Fruit fly (Drosophila melanogaster): ENCODE results near the gene CG13014.

The CG13014 gene

dm6 chrX:16610601-16611058 lies 23.0 kb downstream of the CG13014 start, which contains the start of gene mbt (continued):
- TF ChIP-seq Asciz (GFP tag; optimal IDR thresholded peaks at IDR 0.05) = no peak
- peak; percentile 45 for TF ChIP-seq Nf-YC (tag; optimal IDR thresholded peaks at IDR 0.05)
- peak; percentile 41 for TF ChIP-seq Side (GFP tag; optimal IDR thresholded peaks at IDR 0.05)
- no peak for TF ChIP-seq CG9437 (GFP tag; optimal IDR thresholded peaks at IDR 0.05)
- no peak for TF ChIP-seq Hey (tag; optimal IDR thresholded peaks at IDR 0.05)
- no peak for TF ChIP-seq usp (GFP tag; optimal IDR thresholded peaks at IDR 0.05)
- TF ChIP-seq Abd-B (GFP tag; optimal IDR thresholded peaks at IDR 0.05) = no peak
- TF ChIP-seq fd3F (GFP tag; optimal IDR thresholded peaks at IDR 0.05) = no peak
- no peak for TF ChIP-seq CG30431 (GFP tag; optimal IDR thresholded peaks at IDR 0.05)
- no peak for TF ChIP-seq CG5180 (GFP tag; optimal IDR thresholded peaks at IDR 0.05)
- TF ChIP-seq Opbp (GFP tag; IDR thresholded peaks at IDR 0.05; ENCODE audit: partially characterized antibody) = peak; percentile 95
- TF ChIP-seq tll (GFP tag; optimal IDR thresholded peaks at IDR 0.05) = no peak
- no peak for TF ChIP-seq sd (tag; optimal IDR thresholded peaks at IDR 0.05)
- 0 out of 3 replicates have a peak, but pooled peaks have one; percentile 16 for TF ChIP-seq ken (GFP tag; IDR thresholded peaks at IDR 0.05)
- TF ChIP-seq oc (tag; optimal IDR thresholded peaks at IDR 0.05) = no peak
- no peak for TF ChIP-seq Awh (GFP tag; IDR thresholded peaks at IDR 0.05)
- no peak for TF ChIP-seq run (tag; optimal IDR thresholded peaks at IDR 0.05)
- peak; percentile 21; the same call in 1 of the 2 replicates for TF ChIP-seq CG32532 (GFP tag; IDR thresholded peaks at IDR 0.05)
- no peak for TF ChIP-seq CG17359 (tag; optimal IDR thresholded peaks at IDR 0.05)
- no peak for TF ChIP-seq Dip2 (GFP tag; IDR thresholded peaks at IDR 0.05)
- TF ChIP-seq ac (GFP tag; optimal IDR thresholded peaks at IDR 0.05) = no peak
- TF ChIP-seq CG4404 (GFP tag; IDR thresholded peaks at IDR 0.05) = no peak
- TF ChIP-seq CG7357 (GFP tag; IDR thresholded peaks at IDR 0.05) = no peak
- TF ChIP-seq scrt (GFP tag; optimal IDR thresholded peaks at IDR 0.05) = no peak
- peak; percentile 83 for TF ChIP-seq ato (GFP tag; IDR thresholded peaks at IDR 0.05; ENCODE audit: partially characterized antibody)
- peak; percentile 16 for TF ChIP-seq sug (tag; optimal IDR thresholded peaks at IDR 0.05)
- peak; percentile 16 for TF ChIP-seq CG17912 (GFP tag; optimal IDR thresholded peaks at IDR 0.05)
- TF ChIP-seq CG2116 (GFP tag; optimal IDR thresholded peaks at IDR 0.05) = peak; percentile 57
- no peak for TF ChIP-seq cad (GFP tag; optimal IDR thresholded peaks at IDR 0.05)
- peak; percentile 56; the same call in 1 of the 2 replicates for TF ChIP-seq nerfin-2 (GFP tag; IDR thresholded peaks at IDR 0.05; ENCODE audit: partially characterized antibody)
- peak; percentile 62 for TF ChIP-seq CG34376 (GFP tag; optimal IDR thresholded peaks at IDR 0.05)
- no peak for TF ChIP-seq nau (GFP tag; optimal IDR thresholded peaks at IDR 0.05)
- TF ChIP-seq Sry-β (GFP tag; optimal IDR thresholded peaks at IDR 0.05) = no peak
- TF ChIP-seq trem (tag; optimal IDR thresholded peaks at IDR 0.05) = peak; percentile 53
- TF ChIP-seq zen2 (GFP tag; IDR thresholded peaks at IDR 0.05; ENCODE audit: partially characterized antibody) = peak; percentile 86
- TF ChIP-seq HHEX (GFP tag; optimal IDR thresholded peaks at IDR 0.05) = no peak
- peak; percentile 94 for TF ChIP-seq CG9797 (GFP tag; optimal IDR thresholded peaks at IDR 0.05)
- no peak for TF ChIP-seq CG7987 (GFP tag; optimal IDR thresholded peaks at IDR 0.05)
- no peak for TF ChIP-seq gcm (GFP tag; optimal IDR thresholded peaks at IDR 0.05)
- TF ChIP-seq dysf (GFP tag; IDR thresholded peaks at IDR 0.05) = no peak
- no peak for TF ChIP-seq Dek (tag; optimal IDR thresholded peaks at IDR 0.05)
- TF ChIP-seq CG6654 (GFP tag; optimal IDR thresholded peaks at IDR 0.05) = no peak
- no peak for TF ChIP-seq Antp (GFP tag; optimal IDR thresholded peaks at IDR 0.05)
- TF ChIP-seq CG11398 (GFP tag; optimal IDR thresholded peaks at IDR 0.05) = no peak
- no peak for TF ChIP-seq tgo (GFP tag; IDR thresholded peaks at IDR 0.05)
- TF ChIP-seq sima (GFP tag; optimal IDR thresholded peaks at IDR 0.05) = no peak
- TF ChIP-seq klu (GFP tag; IDR thresholded peaks at IDR 0.05) = no peak
- TF ChIP-seq ara (GFP tag; IDR thresholded peaks at IDR 0.05) = no peak
- TF ChIP-seq hbn (GFP tag; IDR thresholded peaks at IDR 0.05; ENCODE audit: partially characterized antibody) = peak; percentile 89
- peak; percentile 93 for TF ChIP-seq CG12769 (tag; optimal IDR thresholded peaks at IDR 0.05)

Measured in whole organism, embryonic.